Fruit fly (Drosophila melanogaster) whole organism, embryonic: ENCODE measurements around the gene Mco4.
A peak's percentile ranks its signal among the peaks of the same experiment; 100 is the strongest.

ENCODE experiments used
- Atf3 ChIP-seq: fragments of 200-800 bp; sonication (Bioruptor generic); optimal IDR thresholded peaks from 3 replicates; lab custom pipeline; 2016; ENCODE audit warnings: missing biosample characterization, missing genetic modification characterization
- Bgb ChIP-seq: fragments of 200-800 bp; sonication (Bioruptor generic); IDR thresholded peaks from 2 replicates; pipeline ENCODE4 v1.3.6; 2022; ENCODE audit warnings: missing biosample characterization, missing genetic modification characterization; ENCODE audit not compliant: partially characterized antibody
- CG10462 ChIP-seq: fragments of 200-800 bp; sonication (Bioruptor generic); optimal IDR thresholded peaks from 2 replicates; lab custom pipeline; 2016; ENCODE audit warnings: missing biosample characterization, missing genetic modification characterization
- CG11398 ChIP-seq: fragments of 200-800 bp; sonication (Bioruptor generic); optimal IDR thresholded peaks from 2 replicates; lab custom pipeline; 2016; ENCODE audit warnings: missing biosample characterization, missing genetic modification characterization
- CG12155 ChIP-seq: fragments of 200-800 bp; sonication (Bioruptor generic); optimal IDR thresholded peaks from 3 replicates; lab custom pipeline; 2016; ENCODE audit warnings: missing biosample characterization, missing genetic modification characterization
- CG12744 ChIP-seq: fragments of 200-800 bp; sonication (Bioruptor generic); optimal IDR thresholded peaks from 2 replicates; lab custom pipeline; 2016; ENCODE audit warnings: missing biosample characterization, missing genetic modification characterization
- CG13775 ChIP-seq: fragments of 200-800 bp; sonication (Bioruptor generic); optimal IDR thresholded peaks from 3 replicates; lab custom pipeline; 2017; ENCODE audit warnings: missing biosample characterization, mild to moderate bottlenecking, missing genetic modification characterization
- CG2129 ChIP-seq: fragments of 200-800 bp; sonication (Bioruptor generic); IDR thresholded peaks from 2 replicates; pipeline ENCODE4 v1.3.6; 2022; ENCODE audit warnings: missing biosample characterization, missing genetic modification characterization; ENCODE audit not compliant: partially characterized antibody
- CG2875 ChIP-seq: fragments of 200-800 bp; sonication (Bioruptor generic); optimal IDR thresholded peaks from 2 replicates; lab custom pipeline; 2017; ENCODE audit warnings: missing biosample characterization, mild to moderate bottlenecking, missing genetic modification characterization, missing genetic modification reagents
- CG30020 ChIP-seq: fragments of 200-800 bp; optimal IDR thresholded peaks from 2 replicates; lab custom pipeline; 2019; ENCODE audit warnings: missing biosample characterization, mild to moderate bottlenecking, missing genetic modification characterization, moderate library complexity
- CG31224 ChIP-seq: fragments of 200-800 bp; sonication (Bioruptor generic); IDR thresholded peaks from 2 replicates; pipeline ENCODE4 v1.3.6; 2022; ENCODE audit warnings: missing biosample characterization, missing genetic modification characterization
- CG3726 ChIP-seq: fragments of 200-800 bp; sonication (Bioruptor generic); IDR thresholded peaks from 3 replicates; pipeline ENCODE4, ENCODE4 v1.3.6; 2022; ENCODE audit warnings: missing biosample characterization, missing genetic modification characterization
- CG4282 ChIP-seq: fragments of 200-800 bp; sonication (Bioruptor generic); optimal IDR thresholded peaks from 2 replicates; lab custom pipeline; 2016; ENCODE audit warnings: missing biosample characterization, missing genetic modification characterization
- CG4820 ChIP-seq: fragments of 200-800 bp; sonication (Bioruptor generic); optimal IDR thresholded peaks from 3 replicates; lab custom pipeline; 2016; ENCODE audit warnings: missing biosample characterization, missing genetic modification characterization
- CG4854 ChIP-seq: fragments of 200-800 bp; sonication (Bioruptor generic); optimal IDR thresholded peaks from 2 replicates; lab custom pipeline; 2016; ENCODE audit warnings: missing biosample characterization, missing genetic modification characterization, inconsistent platforms
- CG8388 ChIP-seq: fragments of 200-800 bp; sonication (Bioruptor generic); optimal IDR thresholded peaks from 2 replicates; lab custom pipeline; 2019; ENCODE audit warnings: missing biosample characterization, mild to moderate bottlenecking, missing genetic modification characterization, moderate library complexity
- CG8478 ChIP-seq: fragments of >200 bp; optimal IDR thresholded peaks from 2 replicates; lab custom pipeline; 2018
- CG9437 ChIP-seq: fragments of 200-800 bp; sonication (Bioruptor generic); optimal IDR thresholded peaks from 2 replicates; lab custom pipeline; 2018; ENCODE audit warnings: missing biosample characterization, mild to moderate bottlenecking, missing genetic modification characterization
- Dip2 ChIP-seq: fragments of 200-800 bp; sonication (Bioruptor generic); IDR thresholded peaks from 2 replicates; pipeline ENCODE4 v1.3.6; 2022; ENCODE audit warnings: missing biosample characterization, missing genetic modification characterization
- Dp ChIP-seq: fragments of 200-800 bp; sonication (Bioruptor generic); optimal IDR thresholded peaks from 2 replicates; lab custom pipeline; 2018; ENCODE audit warnings: missing biosample characterization, mild to moderate bottlenecking, missing genetic modification characterization, moderate library complexity
- E2f1 ChIP-seq: fragments of 200-800 bp; sonication (Bioruptor generic); IDR thresholded peaks from 2 replicates; pipeline ENCODE4 v1.3.6; 2022; ENCODE audit warnings: missing biosample characterization, missing genetic modification characterization
- E2f2 ChIP-seq: fragments of 200-800 bp; sonication (Bioruptor generic); IDR thresholded peaks from 2 replicates; pipeline ENCODE4 v1.3.6; 2022; ENCODE audit warnings: missing biosample characterization, missing genetic modification characterization
- Ets97D ChIP-seq: fragments of 200-800 bp; sonication (Bioruptor generic); optimal IDR thresholded peaks from 3 replicates; lab custom pipeline; 2016; ENCODE audit warnings: missing biosample characterization, missing genetic modification characterization
- Hey ChIP-seq: fragments of 200-800 bp; sonication (Bioruptor generic); optimal IDR thresholded peaks from 3 replicates; lab custom pipeline; 2018; ENCODE audit warnings: missing biosample characterization, mild to moderate bottlenecking, missing genetic modification characterization
- Hr51 ChIP-seq, 2 experiments: fragments of 200-800 bp; sonication (Bioruptor generic); optimal IDR thresholded peaks; 2 replicates in 1 of 2; 3 replicates in 1 of 2; lab custom pipeline; 2016 to 2018; ENCODE audit warnings: missing biosample characterization in 2 of 2, missing genetic modification characterization in 2 of 2, mild to moderate bottlenecking in 1 of 2, moderate library complexity in 1 of 2
- Hr78 ChIP-seq, 2 experiments: fragments of 200-800 bp in 1 of 2; fragments of >200 bp in 1 of 2; sonication (Bioruptor generic) in 1 of 2; optimal IDR thresholded peaks; 2 replicates each; lab custom pipeline; 2017 to 2019; ENCODE audit warnings: missing biosample characterization in 2 of 2, missing genetic modification characterization in 2 of 2, mild to moderate bottlenecking in 1 of 2, moderate library complexity in 1 of 2
- MESR4 ChIP-seq: fragments of 200-800 bp; sonication (Bioruptor generic); optimal IDR thresholded peaks from 2 replicates; lab custom pipeline; 2018; ENCODE audit warnings: missing biosample characterization, mild to moderate bottlenecking, missing genetic modification characterization, moderate library complexity
- Mes4 ChIP-seq: fragments of 200-800 bp; sonication (Bioruptor generic); optimal IDR thresholded peaks from 2 replicates; lab custom pipeline; 2016; ENCODE audit warnings: missing biosample characterization, missing genetic modification characterization
- NFAT ChIP-seq: fragments of 200-800 bp; sonication (Bioruptor generic); IDR thresholded peaks from 2 replicates; pipeline ENCODE4 v1.3.6; 2022; ENCODE audit warnings: missing biosample characterization, missing genetic modification characterization
- TFAM ChIP-seq: fragments of 200-800 bp; sonication (Bioruptor generic); optimal IDR thresholded peaks from 2 replicates; lab custom pipeline; 2017; ENCODE audit warnings: missing biosample characterization, missing genetic modification characterization, inconsistent platforms
- ac ChIP-seq: fragments of 200-800 bp; sonication (Bioruptor generic); optimal IDR thresholded peaks from 3 replicates; lab custom pipeline; 2017; ENCODE audit warnings: missing biosample characterization, mild to moderate bottlenecking, missing genetic modification characterization
- amos ChIP-seq: fragments of 200-800 bp; sonication (Bioruptor generic); IDR thresholded peaks from 2 replicates; pipeline ENCODE4 v1.3.6; 2022; ENCODE audit warnings: missing biosample characterization, missing genetic modification characterization; ENCODE audit not compliant: partially characterized antibody
- br ChIP-seq: fragments of >200 bp; optimal IDR thresholded peaks from 2 replicates; lab custom pipeline; 2017
- bsh ChIP-seq, 2 experiments: fragments of 200-800 bp; sonication (Bioruptor generic); optimal IDR thresholded peaks; 2 replicates each; lab custom pipeline; 2017 to 2018; ENCODE audit warnings: mild to moderate bottlenecking in 2 of 2, missing biosample characterization in 2 of 2, missing genetic modification characterization in 2 of 2, moderate library complexity in 1 of 2
- cg ChIP-seq: fragments of 200-800 bp; sonication (Bioruptor generic); optimal IDR thresholded peaks from 3 replicates; lab custom pipeline; 2019; ENCODE audit warnings: missing biosample characterization, mild to moderate bottlenecking, missing genetic modification characterization, moderate library complexity
- en ChIP-seq: fragments of 200-800 bp; sonication (Bioruptor generic); optimal IDR thresholded peaks from 2 replicates; lab custom pipeline; 2016; ENCODE audit warnings: missing biosample characterization, missing genetic modification characterization
- esg ChIP-seq: fragments of 200-800 bp; sonication (Bioruptor generic); conservative IDR thresholded peaks from 2 replicates; pipeline ENCODE4 v1.3.6; 2022; ENCODE audit warnings: missing biosample characterization, missing genetic modification characterization
- eve ChIP-seq, 2 experiments: fragments of >200 bp; optimal IDR thresholded peaks; 2 replicates each; lab custom pipeline; 2017; ENCODE audit warnings: missing biosample characterization in 2 of 2, missing genetic modification characterization in 2 of 2
- ewg ChIP-seq: fragments of 200-800 bp; sonication (Bioruptor generic); optimal IDR thresholded peaks from 3 replicates; lab custom pipeline; 2017; ENCODE audit warnings: mild to moderate bottlenecking, missing biosample characterization, missing genetic modification reagents, missing genetic modification characterization
- gem ChIP-seq: fragments of 200-800 bp; sonication (Bioruptor generic); optimal IDR thresholded peaks from 2 replicates; lab custom pipeline; 2019; ENCODE audit warnings: missing biosample characterization, mild to moderate bottlenecking, missing genetic modification characterization, moderate library complexity
- gfzf ChIP-seq: fragments of 200-800 bp; sonication (Bioruptor generic); optimal IDR thresholded peaks from 2 replicates; lab custom pipeline; 2016; ENCODE audit warnings: missing biosample characterization, mild to moderate bottlenecking, missing genetic modification characterization, moderate library complexity
- grau ChIP-seq: fragments of 200-800 bp; optimal IDR thresholded peaks from 3 replicates; lab custom pipeline; 2019; ENCODE audit warnings: missing biosample characterization, mild to moderate bottlenecking, missing genetic modification characterization, moderate library complexity
- gt ChIP-seq: fragments of 200-800 bp; sonication (Bioruptor generic); IDR thresholded peaks from 2 replicates; pipeline ENCODE4 v1.3.6; 2022; ENCODE audit warnings: missing biosample characterization, missing genetic modification characterization
- ham ChIP-seq: fragments of 200-800 bp; sonication (Bioruptor generic); IDR thresholded peaks from 2 replicates; pipeline ENCODE4 v1.3.6; 2022; ENCODE audit warnings: missing biosample characterization, missing genetic modification characterization
- her ChIP-seq: fragments of 200-800 bp; sonication (Bioruptor generic); optimal IDR thresholded peaks from 2 replicates; lab custom pipeline; 2016; ENCODE audit warnings: missing biosample characterization, missing genetic modification characterization
- inv ChIP-seq: fragments of 200-800 bp; sonication (Bioruptor generic); IDR thresholded peaks from 2 replicates; pipeline ENCODE4 v1.3.6; 2022; ENCODE audit warnings: missing biosample characterization, missing genetic modification characterization; ENCODE audit not compliant: partially characterized antibody
- lilli ChIP-seq: fragments of 200-800 bp; sonication (Bioruptor generic); optimal IDR thresholded peaks from 3 replicates; lab custom pipeline; 2016; ENCODE audit warnings: missing biosample characterization, missing genetic modification characterization
- mam ChIP-seq: fragments of 200-800 bp; sonication (Bioruptor generic); optimal IDR thresholded peaks from 3 replicates; lab custom pipeline; 2016; ENCODE audit warnings: missing biosample characterization, missing genetic modification characterization
- phol ChIP-seq: fragments of 200-800 bp; sonication (Bioruptor generic); optimal IDR thresholded peaks from 3 replicates; lab custom pipeline; 2018; ENCODE audit warnings: missing biosample characterization, mild to moderate bottlenecking, missing genetic modification characterization, moderate library complexity
- shn ChIP-seq: fragments of 200-800 bp; sonication (Bioruptor generic); optimal IDR thresholded peaks from 3 replicates; lab custom pipeline; 2016; ENCODE audit warnings: missing biosample characterization, missing genetic modification characterization
- sqz ChIP-seq: fragments of 200-800 bp; sonication (Bioruptor generic); optimal IDR thresholded peaks from 3 replicates; lab custom pipeline; 2018; ENCODE audit warnings: missing biosample characterization, mild to moderate bottlenecking, missing genetic modification characterization
- zen ChIP-seq: fragments of 200-800 bp; sonication (Bioruptor generic); optimal IDR thresholded peaks from 3 replicates; lab custom pipeline; 2018; ENCODE audit warnings: missing biosample characterization, mild to moderate bottlenecking, missing genetic modification characterization, moderate library complexity

The Mco4 gene

dm6 chrX:17820252-17820651, 35.7 kb downstream of the Mco4 start (continued):
- TF ChIP-seq Hr51 (GFP tag; optimal IDR thresholded peaks at IDR 0.05; lab: Kevin White, UChicago) (no peak), Mes4 (GFP tag; lab: Kevin White, UChicago) (no peak), mam (GFP tag; lab: Kevin White, UChicago) (peak; percentile 16), CG12155 (no peak), CG8388 (GFP tag; lab: Kevin White, UChicago) (no peak), grau (peak; percentile 43), CG31224 (no peak), cg (GFP tag; lab: Kevin White, UChicago) (peak; percentile 23), Dp (GFP tag; lab: Kevin White, UChicago) (peak; percentile 7), en (GFP tag; lab: Kevin White, UChicago) (no peak), gfzf (no peak), CG12744 (GFP tag; lab: Kevin White, UChicago) (no peak), CG13775 (GFP tag; lab: Kevin White, UChicago) (no peak), CG8478 (lab: Kevin White, UChicago) (peak; percentile 5), CG4854 (no peak), NFAT (GFP tag; lab: Robert Waterston, UW) (peak; percentile 48), CG2129 (no peak), Hey (tag; lab: Kevin White, UChicago) (no peak), br (lab: Kevin White, UChicago) (no peak), CG9437 (GFP tag; lab: Kevin White, UChicago) (no peak), ham (GFP tag; lab: Robert Waterston, UW) (no peak), Atf3 (GFP tag; lab: Kevin White, UChicago) (no peak), esg (GFP tag; lab: Robert Waterston, UW) (no peak), Ets97D (GFP tag; lab: Kevin White, UChicago) (no peak), CG10462 (GFP tag; lab: Kevin White, UChicago) (no peak), ac (no peak), E2f1 (no peak), CG30020 (tag; lab: Kevin White, UChicago) (no peak), MESR4 (no peak), CG4820 (GFP tag; lab: Kevin White, UChicago) (peak; percentile 22), TFAM (GFP tag; lab: Kevin White, UChicago) (no peak), CG2875 (GFP tag; lab: Kevin White, UChicago) (no peak), eve (GFP tag; optimal IDR thresholded peaks at IDR 0.05; lab: Kevin White, UChicago) (no peak), lilli (GFP tag; lab: Kevin White, UChicago) (peak; percentile 35), bsh (GFP tag; optimal IDR thresholded peaks at IDR 0.05; lab: Kevin White, UChicago) (peak in 1 of 2 experiments; percentile 2), CG11398 (GFP tag; lab: Kevin White, UChicago) (no peak), her (GFP tag; lab: Kevin White, UChicago) (no peak), E2f2 (GFP tag; lab: Robert Waterston, UW) (no peak), gt (GFP tag; lab: Robert Waterston, UW) (no peak), Hr78 (GFP tag; optimal IDR thresholded peaks at IDR 0.05; lab: Kevin White, UChicago) (no peak), ewg (GFP tag; lab: Kevin White, UChicago) (no peak), shn (GFP tag; lab: Kevin White, UChicago) (no peak), phol (tag; lab: Kevin White, UChicago) (peak; percentile 24), zen (no peak), amos (GFP tag; lab: Robert Waterston, UW) (peak; percentile 59), inv (no peak; the same call in 1 of the 2 replicates), gem (tag; lab: Kevin White, UChicago) (peak; percentile 35), CG3726 (GFP tag; lab: Robert Waterston, UW) (no peak), sqz (GFP tag; lab: Kevin White, UChicago) (no peak), Bgb (GFP tag; lab: Robert Waterston, UW) (peak; percentile 56), Dip2 (peak; percentile 98), CG4282 (GFP tag; lab: Kevin White, UChicago) (no peak)
